Worm (Caenorhabditis elegans) whole organism, mixed stage, embryonic: ENCODE data around the gene best-5.

Experiments used
- M03D4.4 ChIP-seq: sonication (generic microtip); optimal IDR thresholded peaks from 2 replicates; lab custom pipeline; 2017; ENCODE audit warnings: mild to moderate bottlenecking, missing genetic modification characterization, missing compliant biosample characterization
- blmp-1 ChIP-seq: fragments of 150-350 bp; optimal IDR thresholded peaks from 2 replicates; lab custom pipeline; 2014; ENCODE audit warnings: missing biosample characterization, missing genetic modification characterization
- ceh-39 ChIP-seq: fragments of 150-350 bp; optimal IDR thresholded peaks from 2 replicates; lab custom pipeline; 2014; ENCODE audit warnings: missing biosample characterization, missing genetic modification characterization
- ceh-43 ChIP-seq: fragments of 200-800 bp; sonication (Bioruptor generic); optimal IDR thresholded peaks from 2 replicates; lab custom pipeline; 2018; ENCODE audit warnings: mild to moderate bottlenecking, missing genetic modification characterization, moderate library complexity, missing compliant biosample characterization
- ceh-83 ChIP-seq: fragments of 200-800 bp; sonication (Bioruptor generic); optimal IDR thresholded peaks from 2 replicates; lab custom pipeline; 2018; ENCODE audit warnings: mild to moderate bottlenecking, missing genetic modification characterization, missing compliant biosample characterization
- ces-1 ChIP-seq: fragments of 150-350 bp; optimal IDR thresholded peaks from 2 replicates; lab custom pipeline; 2014; ENCODE audit warnings: missing biosample characterization, missing genetic modification reagents, missing genetic modification characterization
- drap-1 ChIP-seq: fragments of 200-800 bp; sonication (Bioruptor generic); optimal IDR thresholded peaks from 3 replicates; lab custom pipeline; 2018; ENCODE audit warnings: mild to moderate bottlenecking, missing genetic modification characterization, missing compliant biosample characterization
- elt-1 ChIP-seq: sonication (generic microtip); optimal IDR thresholded peaks from 2 replicates; lab custom pipeline; 2017; ENCODE audit warnings: missing genetic modification characterization, mild to moderate bottlenecking, missing compliant biosample characterization, antibody characterized with exemption, moderate library complexity, borderline replicate concordance; ENCODE audit not compliant: insufficient read depth
- elt-3 ChIP-seq: fragments of 150-350 bp; optimal IDR thresholded peaks from 2 replicates; lab custom pipeline; 2014; ENCODE audit warnings: missing biosample characterization, missing genetic modification characterization
- ham-2 ChIP-seq: fragments of 200-800 bp; sonication (Bioruptor generic); optimal IDR thresholded peaks from 2 replicates; lab custom pipeline; 2018; ENCODE audit warnings: mild to moderate bottlenecking, missing genetic modification characterization, missing compliant biosample characterization
- lin-13 ChIP-seq: fragments of 150-350 bp; optimal IDR thresholded peaks from 2 replicates; lab custom pipeline; 2014; ENCODE audit warnings: missing biosample characterization, missing genetic modification characterization
- lin-32 ChIP-seq: fragments of 200-800 bp; sonication (Bioruptor generic); optimal IDR thresholded peaks from 2 replicates; lab custom pipeline; 2018; ENCODE audit warnings: mild to moderate bottlenecking, missing genetic modification characterization, missing compliant biosample characterization
- lsy-2 ChIP-seq: fragments of 150-350 bp; optimal IDR thresholded peaks from 2 replicates; lab custom pipeline; 2014; ENCODE audit warnings: missing biosample characterization, missing genetic modification characterization
- mab-5 ChIP-seq: fragments of 150-350 bp; optimal IDR thresholded peaks from 2 replicates; lab custom pipeline; 2014; ENCODE audit warnings: missing biosample characterization, missing genetic modification characterization
- mep-1 ChIP-seq: fragments of 150-350 bp; optimal IDR thresholded peaks from 2 replicates; lab custom pipeline; 2017; ENCODE audit warnings: missing biosample characterization, missing genetic modification reagents, missing genetic modification characterization, inconsistent platforms
- mls-2 ChIP-seq: sonication (generic microtip); optimal IDR thresholded peaks from 2 replicates; lab custom pipeline; 2016; ENCODE audit warnings: mild to moderate bottlenecking, missing genetic modification characterization, moderate library complexity, missing compliant biosample characterization
- nhr-12 ChIP-seq: fragments of 150-350 bp; optimal IDR thresholded peaks from 2 replicates; lab custom pipeline; 2014; ENCODE audit warnings: missing biosample characterization, missing genetic modification characterization
- nhr-2 ChIP-seq: fragments of 150-350 bp; optimal IDR thresholded peaks from 2 replicates; lab custom pipeline; 2014; ENCODE audit warnings: missing biosample characterization, missing genetic modification characterization
- nhr-237 ChIP-seq: fragments of 150-350 bp; optimal IDR thresholded peaks from 2 replicates; lab custom pipeline; 2014; ENCODE audit warnings: missing biosample characterization, missing genetic modification characterization
- nhr-28 ChIP-seq: fragments of 150-350 bp; optimal IDR thresholded peaks from 2 replicates; lab custom pipeline; 2014; ENCODE audit warnings: missing biosample characterization, missing genetic modification characterization
- pha-4 ChIP-seq: fragments of 150-350 bp; optimal IDR thresholded peaks from 2 replicates; lab custom pipeline; 2018; ENCODE audit warnings: missing biosample characterization, missing genetic modification reagents, missing genetic modification characterization
- sem-2 ChIP-seq: fragments of 200-800 bp; sonication (Bioruptor generic); optimal IDR thresholded peaks from 2 replicates; lab custom pipeline; 2018; ENCODE audit warnings: mild to moderate bottlenecking, missing genetic modification characterization, missing compliant biosample characterization
- snpc-4 ChIP-seq: fragments of 150-350 bp; optimal IDR thresholded peaks from 2 replicates; lab custom pipeline; 2014; ENCODE audit warnings: missing biosample characterization, missing genetic modification characterization
- unc-120 ChIP-seq: sonication (generic microtip); optimal IDR thresholded peaks from 2 replicates; lab custom pipeline; 2017; ENCODE audit warnings: missing genetic modification characterization, missing compliant biosample characterization; ENCODE audit not compliant: poor library complexity, severe bottlenecking
- unc-39 ChIP-seq: fragments of 150-350 bp; optimal IDR thresholded peaks from 2 replicates; lab custom pipeline; 2014; ENCODE audit warnings: missing biosample characterization, missing genetic modification characterization
- zip-8 ChIP-seq: fragments of 150-350 bp; optimal IDR thresholded peaks from 2 replicates; lab custom pipeline; 2014; ENCODE audit warnings: missing biosample characterization, missing genetic modification characterization
- ztf-11 ChIP-seq: fragments of 150-350 bp; optimal IDR thresholded peaks from 2 replicates; lab custom pipeline; 2014; ENCODE audit warnings: missing biosample characterization, missing genetic modification characterization

Gene best-5

ce11 chrIII:9714731-9715130 lies 24.7 kb upstream of the best-5 start:
- TF ChIP-seq ceh-43 (no peak), blmp-1 (tag; lab: Kevin White, UChicago) (no peak), ces-1 (no peak)

ce11 chrIII:9713862-9714261 lies 23.8 kb upstream of the best-5 start, which contains the start of gene ncx-6:
Gene ncx-6 (minus strand): TSS chrIII:9713949.
- no peak for TF ChIP-seq elt-1 (tag; lab: Kevin White, UChicago)
- no peak for TF ChIP-seq mls-2
- no peak for TF ChIP-seq nhr-237 (tag; lab: Kevin White, UChicago)
- TF ChIP-seq blmp-1 (tag; lab: Kevin White, UChicago) = no peak
- no peak for TF ChIP-seq nhr-12 (tag; lab: Kevin White, UChicago)
- no peak for TF ChIP-seq elt-3 (tag; lab: Kevin White, UChicago)
- no peak for TF ChIP-seq sem-2 (GFP tag; lab: Kevin White, UChicago)
- TF ChIP-seq unc-39 = no peak
- TF ChIP-seq ces-1 = no peak
- TF ChIP-seq mep-1 (tag; lab: Kevin White, UChicago) = no peak
- no peak for TF ChIP-seq snpc-4 (tag; lab: Kevin White, UChicago)
- no peak for TF ChIP-seq drap-1 (GFP tag; lab: Kevin White, UChicago)
- no peak for TF ChIP-seq ztf-11
- TF ChIP-seq nhr-28 (tag; lab: Kevin White, UChicago) = no peak

ce11 chrIII:9713182-9713581 lies 23.1 kb upstream of the best-5 start:
- TF ChIP-seq ceh-39 (tag; lab: Kevin White, UChicago) (no peak), ztf-11 (no peak), M03D4.4 (tag; lab: Kevin White, UChicago) (no peak), zip-8 (tag; lab: Kevin White, UChicago) (peak; percentile 81), drap-1 (GFP tag; lab: Kevin White, UChicago) (no peak)

ce11 chrIII:9711163-9711562 lies 21.1 kb upstream of the best-5 start:
- TF ChIP-seq ceh-83 (GFP tag; lab: Kevin White, UChicago) (no peak), M03D4.4 (tag; lab: Kevin White, UChicago) (no peak), mep-1 (tag; lab: Kevin White, UChicago) (no peak), ces-1 (no peak), lin-13 (tag; lab: Kevin White, UChicago) (no peak), nhr-28 (tag; lab: Kevin White, UChicago) (no peak), mls-2 (no peak), pha-4 (tag; lab: Kevin White, UChicago) (no peak), unc-120 (tag; lab: Kevin White, UChicago) (no peak), lin-32 (GFP tag; lab: Kevin White, UChicago) (no peak)

ce11 chrIII:9705157-9705905 lies 15.3 kb upstream of the best-5 start:
- TF ChIP-seq blmp-1 (tag; lab: Kevin White, UChicago) (no peak), snpc-4 (tag; lab: Kevin White, UChicago) (no peak), elt-1 (tag; lab: Kevin White, UChicago) (no peak), mab-5 (tag; lab: Kevin White, UChicago) (no peak), drap-1 (GFP tag; lab: Kevin White, UChicago) (no peak), ceh-39 (tag; lab: Kevin White, UChicago) (no peak), unc-120 (tag; lab: Kevin White, UChicago) (peak; percentile 32), M03D4.4 (tag; lab: Kevin White, UChicago) (no peak), nhr-28 (tag; lab: Kevin White, UChicago) (no peak), sem-2 (GFP tag; lab: Kevin White, UChicago) (no peak), nhr-237 (tag; lab: Kevin White, UChicago) (no peak), ham-2 (peak; percentile 56), mep-1 (tag; lab: Kevin White, UChicago) (no peak), nhr-2 (tag; lab: Kevin White, UChicago) (peak; percentile 61), nhr-12 (tag; lab: Kevin White, UChicago) (no peak), zip-8 (tag; lab: Kevin White, UChicago) (peak; percentile 40), lin-32 (GFP tag; lab: Kevin White, UChicago) (no peak), ztf-11 (no peak), unc-39 (no peak), ceh-83 (GFP tag; lab: Kevin White, UChicago) (no peak), pha-4 (tag; lab: Kevin White, UChicago) (no peak), lin-13 (tag; lab: Kevin White, UChicago) (no peak), lsy-2 (tag; lab: Kevin White, UChicago) (no peak), mls-2 (no peak)
